Fruit fly (Drosophila melanogaster): ENCODE results near the gene Prx5.

Prx5 gene

dm6 chr3R:18197802-18198148 is 30.7 kb upstream of the Prx5 start:
- TF ChIP-seq CG33017 (tag; optimal IDR thresholded peaks at IDR 0.05) (no peak), pad (GFP tag; optimal IDR thresholded peaks at IDR 0.05) (no peak), CG14711 (tag; optimal IDR thresholded peaks at IDR 0.05) (no peak), ovo (GFP tag; optimal IDR thresholded peaks at IDR 0.05) (no peak), cnc (optimal IDR thresholded peaks at IDR 0.05) (no peak), CG12768 (GFP tag; optimal IDR thresholded peaks at IDR 0.05) (no peak), CG11617 (GFP tag; optimal IDR thresholded peaks at IDR 0.05) (no peak)

- TF ChIP-seq CG1620 (GFP tag; optimal IDR thresholded peaks at IDR 0.05) (no peak), Hr96 (GFP tag; optimal IDR thresholded peaks at IDR 0.05) (peak; percentile 52), CG12768 (GFP tag; optimal IDR thresholded peaks at IDR 0.05) (peak; percentile 7), ovo (GFP tag; optimal IDR thresholded peaks at IDR 0.05) (peak; percentile 83), Crg-1 (GFP tag; optimal IDR thresholded peaks at IDR 0.05) (no peak), CG5204 (GFP tag; optimal IDR thresholded peaks at IDR 0.05) (peak; percentile 68), CG7101 (tag; optimal IDR thresholded peaks at IDR 0.05) (peak; percentile 46), kay (GFP tag; ENCODE audit: borderline replicate concordance) (no peak), bab1 (GFP tag; optimal IDR thresholded peaks at IDR 0.05) (peak; percentile 61), tj (GFP tag; optimal IDR thresholded peaks at IDR 0.05) (peak; percentile 71), CG7045 (GFP tag; optimal IDR thresholded peaks at IDR 0.05) (peak; percentile 45), Mnt (GFP tag; optimal IDR thresholded peaks at IDR 0.05) (peak; percentile 51), pad (GFP tag; optimal IDR thresholded peaks at IDR 0.05) (peak; percentile 32), CG11617 (GFP tag; optimal IDR thresholded peaks at IDR 0.05) (peak; percentile 76), Clk (GFP tag; optimal IDR thresholded peaks at IDR 0.05) (no peak), CG14711 (tag; optimal IDR thresholded peaks at IDR 0.05) (peak; percentile 23), cnc (optimal IDR thresholded peaks at IDR 0.05) (no peak), CG33017 (tag; optimal IDR thresholded peaks at IDR 0.05) (peak; percentile 29), cic (GFP tag; optimal IDR thresholded peaks at IDR 0.05) (peak; percentile 89), toe (GFP tag; optimal IDR thresholded peaks at IDR 0.05) (peak; percentile 66)
These were observed 30.1 kb upstream of the Prx5 start for dm6 chr3R:18196991-18197801.

dm6 chr3R:18196622-18196990 is 29.5 kb upstream of the Prx5 start:
- no peak for TF ChIP-seq CG14711 (tag; optimal IDR thresholded peaks at IDR 0.05)
- TF ChIP-seq Mnt (GFP tag; optimal IDR thresholded peaks at IDR 0.05): no peak
- TF ChIP-seq Hr96 (GFP tag; optimal IDR thresholded peaks at IDR 0.05): no peak
- TF ChIP-seq bab1 (GFP tag; optimal IDR thresholded peaks at IDR 0.05): no peak
- TF ChIP-seq pad (GFP tag; optimal IDR thresholded peaks at IDR 0.05): no peak
- TF ChIP-seq CG33017 (tag; optimal IDR thresholded peaks at IDR 0.05): no peak
- TF ChIP-seq tj (GFP tag; optimal IDR thresholded peaks at IDR 0.05): no peak

- TF ChIP-seq CG7101 (tag; optimal IDR thresholded peaks at IDR 0.05) (no peak), Hr96 (GFP tag; optimal IDR thresholded peaks at IDR 0.05) (no peak), pad (GFP tag; optimal IDR thresholded peaks at IDR 0.05) (no peak), toe (GFP tag; optimal IDR thresholded peaks at IDR 0.05) (no peak), cnc (optimal IDR thresholded peaks at IDR 0.05) (no peak), tj (GFP tag; optimal IDR thresholded peaks at IDR 0.05) (no peak), CG14711 (tag; optimal IDR thresholded peaks at IDR 0.05) (no peak), Clk (GFP tag; optimal IDR thresholded peaks at IDR 0.05) (no peak), CG5204 (GFP tag; optimal IDR thresholded peaks at IDR 0.05) (no peak), kay (GFP tag; ENCODE audit: borderline replicate concordance) (no peak), CG12768 (GFP tag; optimal IDR thresholded peaks at IDR 0.05) (no peak), CG33017 (tag; optimal IDR thresholded peaks at IDR 0.05) (no peak)
These were observed 28.2 kb upstream of the Prx5 start for dm6 chr3R:18195295-18195694.

- no peak for TF ChIP-seq Hr96 (GFP tag; optimal IDR thresholded peaks at IDR 0.05)
- TF ChIP-seq Clk (GFP tag; optimal IDR thresholded peaks at IDR 0.05): no peak
- no peak for TF ChIP-seq kay (GFP tag; ENCODE audit: borderline replicate concordance)
- no peak for TF ChIP-seq CG1620 (GFP tag; optimal IDR thresholded peaks at IDR 0.05)
- no peak for TF ChIP-seq toe (GFP tag; optimal IDR thresholded peaks at IDR 0.05)
- TF ChIP-seq Mnt (GFP tag; optimal IDR thresholded peaks at IDR 0.05): no peak
- no peak for TF ChIP-seq cnc (optimal IDR thresholded peaks at IDR 0.05)
- TF ChIP-seq tj (GFP tag; optimal IDR thresholded peaks at IDR 0.05): no peak
- no peak for TF ChIP-seq CG5204 (GFP tag; optimal IDR thresholded peaks at IDR 0.05)
- no peak for TF ChIP-seq CG7101 (tag; optimal IDR thresholded peaks at IDR 0.05)
- TF ChIP-seq CG33017 (tag; optimal IDR thresholded peaks at IDR 0.05): no peak
- TF ChIP-seq cic (GFP tag; optimal IDR thresholded peaks at IDR 0.05): no peak
- TF ChIP-seq Crg-1 (GFP tag; optimal IDR thresholded peaks at IDR 0.05): no peak
- TF ChIP-seq CG7045 (GFP tag; optimal IDR thresholded peaks at IDR 0.05): no peak
These were observed 24.8 kb upstream of the Prx5 start, which contains the start of gene CG14313 for dm6 chr3R:18191867-18192266. Gene CG14313 (minus strand): TSS chr3R:18191967.

- TF ChIP-seq CG33017 (tag; optimal IDR thresholded peaks at IDR 0.05): peak; percentile 83
- peak; percentile 75 for TF ChIP-seq Mnt (GFP tag; optimal IDR thresholded peaks at IDR 0.05)
- peak; percentile 74 for TF ChIP-seq toe (GFP tag; optimal IDR thresholded peaks at IDR 0.05)
- peak; percentile 87 for TF ChIP-seq ovo (GFP tag; optimal IDR thresholded peaks at IDR 0.05)
- peak; percentile 91 for TF ChIP-seq pad (GFP tag; optimal IDR thresholded peaks at IDR 0.05)
- peak; percentile 94 for TF ChIP-seq CG7045 (GFP tag; optimal IDR thresholded peaks at IDR 0.05)
- peak; percentile 93 for TF ChIP-seq CG7101 (tag; optimal IDR thresholded peaks at IDR 0.05)
- TF ChIP-seq cic (GFP tag; optimal IDR thresholded peaks at IDR 0.05): peak; percentile 62
- peak; percentile 63 for TF ChIP-seq bab1 (GFP tag; optimal IDR thresholded peaks at IDR 0.05)
- no peak for TF ChIP-seq kay (GFP tag; ENCODE audit: borderline replicate concordance)
- peak; percentile 93 for TF ChIP-seq CG12768 (GFP tag; optimal IDR thresholded peaks at IDR 0.05)
- peak; percentile 67 for TF ChIP-seq tj (GFP tag; optimal IDR thresholded peaks at IDR 0.05)
- peak; percentile 96 for TF ChIP-seq Crg-1 (GFP tag; optimal IDR thresholded peaks at IDR 0.05)
- peak; percentile 93 for TF ChIP-seq CG11617 (GFP tag; optimal IDR thresholded peaks at IDR 0.05)
- TF ChIP-seq CG5204 (GFP tag; optimal IDR thresholded peaks at IDR 0.05): peak; percentile 81
- TF ChIP-seq Hr96 (GFP tag; optimal IDR thresholded peaks at IDR 0.05): no peak
- TF ChIP-seq CG1620 (GFP tag; optimal IDR thresholded peaks at IDR 0.05): peak; percentile 91
- peak; percentile 89 for TF ChIP-seq CG14711 (tag; optimal IDR thresholded peaks at IDR 0.05)
- TF ChIP-seq cnc (optimal IDR thresholded peaks at IDR 0.05): no peak
- TF ChIP-seq Clk (GFP tag; optimal IDR thresholded peaks at IDR 0.05): peak; percentile 94
These were observed 21.6 kb upstream of the Prx5 start, which contains the start of the genes CG12321 and MED17 for dm6 chr3R:18188702-18189125. Gene CG12321 (minus strand): TSS chr3R:18188707. Gene MED17 (plus strand): TSS chr3R:18189072.

Measured in whole organism, adult.